Worm (Caenorhabditis elegans) whole organism, L4/young adult: ENCODE data around the gene C38C3.6.

Experiments used
- W03F9.2 ChIP-seq: fragments of 150-350 bp; optimal IDR thresholded peaks from 2 replicates; lab custom pipeline; 2014; ENCODE audit warnings: missing biosample characterization, missing genetic modification characterization
- dao-5 ChIP-seq: sonication (generic microtip); optimal IDR thresholded peaks from 2 replicates; lab custom pipeline; 2016; ENCODE audit warnings: missing genotype, missing genetic modification characterization, moderate library complexity, missing compliant biosample characterization
- him-1 ChIP-seq: sonication (generic microtip); optimal IDR thresholded peaks from 2 replicates; lab custom pipeline; 2016; ENCODE audit warnings: missing genotype, missing genetic modification reagents, missing genetic modification characterization, missing compliant biosample characterization

C38C3.6 gene

ce11 chrV:1491510-1491909 is at the start of gene C38C3.6:
Gene C38C3.6 (minus strand): TSS chrV:1491610.
- TF ChIP-seq him-1 (tag; lab: Kevin White, UChicago) (no peak), dao-5 (tag; lab: Kevin White, UChicago) (no peak), W03F9.2 (tag; lab: Kevin White, UChicago) (no peak)

ce11 chrV:1540249-1540648 is 48.8 kb upstream of the C38C3.6 start:
- TF ChIP-seq W03F9.2 (tag; lab: Kevin White, UChicago), result no peak
- no peak for TF ChIP-seq dao-5 (tag; lab: Kevin White, UChicago)
- TF ChIP-seq him-1 (tag; lab: Kevin White, UChicago), result no peak

- TF ChIP-seq dao-5 (tag; lab: Kevin White, UChicago) (no peak), him-1 (tag; lab: Kevin White, UChicago) (no peak), W03F9.2 (tag; lab: Kevin White, UChicago) (no peak)
Measured at ce11 chrV:1538842-1539241, 47.4 kb upstream of the C38C3.6 start.

- TF ChIP-seq him-1 (tag; lab: Kevin White, UChicago) (no peak), W03F9.2 (tag; lab: Kevin White, UChicago) (no peak), dao-5 (tag; lab: Kevin White, UChicago) (no peak)
Measured at ce11 chrV:1536979-1537378, 45.6 kb upstream of the C38C3.6 start, which contains the start of gene K02H11.9. Gene K02H11.9 (minus strand): TSS chrV:1537079.

- TF ChIP-seq him-1 (tag; lab: Kevin White, UChicago), result no peak
Measured at ce11 chrV:1534315-1534714, 42.9 kb upstream of the C38C3.6 start, which contains the start of gene trx-5. Gene trx-5 (minus strand): TSS chrV:1534415.

ce11 chrV:1532455-1532854 is 41.0 kb upstream of the C38C3.6 start:
- TF ChIP-seq him-1 (tag; lab: Kevin White, UChicago) (no peak), dao-5 (tag; lab: Kevin White, UChicago) (no peak), W03F9.2 (tag; lab: Kevin White, UChicago) (no peak)

- TF ChIP-seq W03F9.2 (tag; lab: Kevin White, UChicago) (no peak), dao-5 (tag; lab: Kevin White, UChicago) (no peak), him-1 (tag; lab: Kevin White, UChicago) (no peak)
Measured at ce11 chrV:1531159-1531558, 39.7 kb upstream of the C38C3.6 start, which contains the start of gene K02H11.4. Gene K02H11.4 (minus strand): TSS chrV:1531259.

ce11 chrV:1527985-1528384 is 36.6 kb upstream of the C38C3.6 start, which contains the start of gene str-236:
Gene str-236 (minus strand): TSS chrV:1528085.
- TF ChIP-seq him-1 (tag; lab: Kevin White, UChicago) (no peak), W03F9.2 (tag; lab: Kevin White, UChicago) (no peak), dao-5 (tag; lab: Kevin White, UChicago) (no peak)

ce11 chrV:1522485-1522884 is 31.1 kb upstream of the C38C3.6 start, which contains the start of gene str-243:
Gene str-243 (plus strand): TSS chrV:1522785.
- no peak for TF ChIP-seq him-1 (tag; lab: Kevin White, UChicago)
- TF ChIP-seq W03F9.2 (tag; lab: Kevin White, UChicago), result no peak
- no peak for TF ChIP-seq dao-5 (tag; lab: Kevin White, UChicago)

- TF ChIP-seq dao-5 (tag; lab: Kevin White, UChicago), result no peak
- no peak for TF ChIP-seq him-1 (tag; lab: Kevin White, UChicago)
- no peak for TF ChIP-seq W03F9.2 (tag; lab: Kevin White, UChicago)
Measured at ce11 chrV:1521845-1522244, 30.4 kb upstream of the C38C3.6 start, which contains the start of gene str-240. Gene str-240 (minus strand): TSS chrV:1521945.

ce11 chrV:1511537-1511936 is 20.1 kb upstream of the C38C3.6 start, which contains the start of gene nhr-260:
Gene nhr-260 (minus strand): TSS chrV:1511637.
- TF ChIP-seq W03F9.2 (tag; lab: Kevin White, UChicago), result no peak
- TF ChIP-seq dao-5 (tag; lab: Kevin White, UChicago), result no peak
- no peak for TF ChIP-seq him-1 (tag; lab: Kevin White, UChicago)

- TF ChIP-seq W03F9.2 (tag; lab: Kevin White, UChicago) (no peak), him-1 (tag; lab: Kevin White, UChicago) (no peak), dao-5 (tag; lab: Kevin White, UChicago) (no peak)
Measured at ce11 chrV:1505995-1506394, 14.6 kb upstream of the C38C3.6 start, which contains the start of gene sru-28. Gene sru-28 (plus strand): TSS chrV:1506295.

- TF ChIP-seq him-1 (tag; lab: Kevin White, UChicago) (no peak), dao-5 (tag; lab: Kevin White, UChicago) (no peak), W03F9.2 (tag; lab: Kevin White, UChicago) (no peak)
Measured at ce11 chrV:1499140-1499539, 7.7 kb upstream of the C38C3.6 start, which contains the start of gene sru-27. Gene sru-27 (plus strand): TSS chrV:1499440.

- TF ChIP-seq dao-5 (tag; lab: Kevin White, UChicago) (no peak), him-1 (tag; lab: Kevin White, UChicago) (no peak), W03F9.2 (tag; lab: Kevin White, UChicago) (no peak)
Measured at ce11 chrV:1495752-1496151, 4.3 kb upstream of the C38C3.6 start.
